Worm (Caenorhabditis elegans) whole organism, L2 larva: ENCODE results near the gene col-131.

Experiments
- mdl-1 ChIP-seq, 2 experiments: fragments of 150-350 bp in 1 of 2; sonication (generic microtip) in 1 of 2; optimal IDR thresholded peaks; 2 replicates each; lab custom pipeline; 2017; ENCODE audit warnings: missing biosample characterization in 2 of 2, missing genetic modification characterization in 2 of 2
- unc-62 ChIP-seq: fragments of 150-350 bp; optimal IDR thresholded peaks from 2 replicates; lab custom pipeline; 2014; ENCODE audit warnings: missing biosample characterization, missing genetic modification reagents, missing genetic modification characterization

DNA sequence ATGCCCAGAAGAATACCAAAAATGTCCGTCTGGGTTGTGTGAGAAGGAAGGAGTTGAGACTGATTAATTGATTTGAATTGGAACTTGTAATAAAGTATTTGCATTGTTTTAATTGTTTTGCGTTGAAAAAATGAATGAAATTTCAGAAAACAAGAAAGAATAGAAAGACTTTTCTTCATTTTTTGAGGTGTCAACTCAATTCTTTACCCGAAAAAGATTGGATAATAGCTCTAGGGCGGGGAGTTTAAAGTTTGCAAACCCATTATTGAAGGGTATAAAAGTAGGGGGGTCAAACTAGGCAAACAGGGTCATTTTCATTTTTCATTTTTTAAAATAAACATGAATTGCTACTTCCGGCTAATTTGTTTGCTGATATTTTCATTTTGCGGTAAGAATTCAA, 18.9 kb downstream of the col-131 start, which contains the start of gene scl-10:
- TF ChIP-seq mdl-1 (tag; optimal IDR thresholded peaks at IDR 0.05; lab: Kevin White, UChicago) (no peak), unc-62 (GFP tag; lab: Kevin White, UChicago) (no peak)
